Fruit fly (Drosophila melanogaster) whole organism, embryonic: ENCODE results near the gene Taf10.

Experiments
- CG10147 ChIP-seq: fragments of 200-800 bp; sonication (Bioruptor generic); optimal IDR thresholded peaks from 2 replicates; lab custom pipeline; 2019; ENCODE audit warnings: missing biosample characterization, mild to moderate bottlenecking, missing genetic modification characterization, moderate library complexity
- CG11456 ChIP-seq: fragments of 200-800 bp; sonication (Bioruptor generic); IDR thresholded peaks from 3 replicates; pipeline ENCODE4 v1.3.6; 2022; ENCODE audit warnings: missing biosample characterization, missing genetic modification characterization
- CG13287 ChIP-seq: fragments of 200-800 bp; sonication (Bioruptor generic); IDR thresholded peaks from 2 replicates; pipeline ENCODE4 v1.3.6; 2022; ENCODE audit warnings: missing biosample characterization, missing genetic modification characterization; ENCODE audit not compliant: partially characterized antibody
- CG13424 ChIP-seq: fragments of 200-800 bp; sonication (Bioruptor generic); optimal IDR thresholded peaks from 2 replicates; lab custom pipeline; 2019; ENCODE audit warnings: missing biosample characterization, mild to moderate bottlenecking, missing genetic modification characterization, moderate library complexity
- CG13894 ChIP-seq: fragments of 200-800 bp; sonication (Bioruptor generic); optimal IDR thresholded peaks from 3 replicates; lab custom pipeline; 2018; ENCODE audit warnings: missing biosample characterization, mild to moderate bottlenecking, missing genetic modification characterization, moderate library complexity
- CG14014 ChIP-seq: fragments of 200-800 bp; sonication (Bioruptor generic); IDR thresholded peaks from 2 replicates; pipeline ENCODE4 v1.3.6; 2022; ENCODE audit warnings: missing biosample characterization, missing genetic modification characterization
- CG15269 ChIP-seq: fragments of 200-800 bp; sonication (Bioruptor generic); optimal IDR thresholded peaks from 2 replicates; lab custom pipeline; 2018; ENCODE audit warnings: missing biosample characterization, mild to moderate bottlenecking, missing genetic modification characterization, moderate library complexity
- CG15479 ChIP-seq: fragments of 200-800 bp; sonication (Bioruptor generic); optimal IDR thresholded peaks from 3 replicates; lab custom pipeline; 2019; ENCODE audit warnings: missing biosample characterization, mild to moderate bottlenecking, missing genetic modification characterization, moderate library complexity
- CG15514 ChIP-seq: fragments of 200-800 bp; sonication (Bioruptor generic); optimal IDR thresholded peaks from 3 replicates; lab custom pipeline; 2017; ENCODE audit warnings: missing biosample characterization, missing genetic modification characterization, mild to moderate bottlenecking, moderate library complexity, missing genetic modification reagents
- CG16815 ChIP-seq: fragments of 200-800 bp; sonication (Bioruptor generic); optimal IDR thresholded peaks from 3 replicates; lab custom pipeline; 2017; ENCODE audit warnings: missing biosample characterization, mild to moderate bottlenecking, missing genetic modification characterization
- CG17385 ChIP-seq: fragments of 200-800 bp; sonication (Bioruptor generic); optimal IDR thresholded peaks from 3 replicates; lab custom pipeline; 2018; ENCODE audit warnings: missing biosample characterization, mild to moderate bottlenecking, missing genetic modification characterization
- CG17829 ChIP-seq: fragments of 200-800 bp; optimal IDR thresholded peaks from 2 replicates; lab custom pipeline; 2019; ENCODE audit warnings: missing biosample characterization, mild to moderate bottlenecking, missing genetic modification characterization, moderate library complexity
- CG18476 ChIP-seq: fragments of 200-800 bp; sonication (Bioruptor generic); optimal IDR thresholded peaks from 2 replicates; lab custom pipeline; 2016; ENCODE audit warnings: missing biosample characterization, mild to moderate bottlenecking, missing genetic modification characterization
- CG18599 ChIP-seq: fragments of 200-800 bp; sonication (Bioruptor generic); optimal IDR thresholded peaks from 3 replicates; lab custom pipeline; 2017; ENCODE audit warnings: missing biosample characterization, missing genetic modification characterization, mild to moderate bottlenecking, moderate library complexity, missing genetic modification reagents
- CG2199 ChIP-seq: fragments of 200-800 bp; sonication (Bioruptor generic); IDR thresholded peaks from 3 replicates; pipeline ENCODE4 v1.3.6; 2022; ENCODE audit warnings: missing biosample characterization, missing genetic modification characterization
- CG2678 ChIP-seq: fragments of 200-800 bp; sonication (Bioruptor generic); optimal IDR thresholded peaks from 3 replicates; lab custom pipeline; 2019; ENCODE audit warnings: missing biosample characterization, mild to moderate bottlenecking, missing genetic modification characterization, moderate library complexity
- CG31388 ChIP-seq: fragments of 200-800 bp; sonication (Bioruptor generic); optimal IDR thresholded peaks from 2 replicates; lab custom pipeline; 2016; ENCODE audit warnings: missing biosample characterization, missing genetic modification characterization
- CG7745 ChIP-seq: fragments of 200-800 bp; sonication (Bioruptor generic); optimal IDR thresholded peaks from 2 replicates; lab custom pipeline; 2018; ENCODE audit warnings: missing biosample characterization, mild to moderate bottlenecking, missing genetic modification characterization, moderate library complexity
- CG9817 ChIP-seq: fragments of 200-800 bp; sonication (Bioruptor generic); optimal IDR thresholded peaks from 2 replicates; lab custom pipeline; 2018; ENCODE audit warnings: missing biosample characterization, mild to moderate bottlenecking, missing genetic modification characterization, moderate library complexity
- Dip3 ChIP-seq: fragments of 200-800 bp; sonication (Bioruptor generic); optimal IDR thresholded peaks from 3 replicates; lab custom pipeline; 2016; ENCODE audit warnings: missing biosample characterization, missing genetic modification characterization
- Drgx ChIP-seq: fragments of 200-800 bp; sonication (Bioruptor generic); IDR thresholded peaks from 2 replicates; pipeline ENCODE4 v1.3.6; 2022; ENCODE audit warnings: missing biosample characterization, missing genetic modification characterization
- Fer1 ChIP-seq: fragments of 200-800 bp; sonication (Bioruptor generic); optimal IDR thresholded peaks from 2 replicates; lab custom pipeline; 2017; ENCODE audit warnings: missing biosample characterization, mild to moderate bottlenecking, missing genetic modification characterization
- Fer3 ChIP-seq: fragments of 200-800 bp; sonication (Bioruptor generic); optimal IDR thresholded peaks from 2 replicates; lab custom pipeline; 2018; ENCODE audit warnings: missing biosample characterization, mild to moderate bottlenecking, missing genetic modification characterization, moderate library complexity
- H15 ChIP-seq: fragments of 200-800 bp; sonication (Bioruptor generic); IDR thresholded peaks from 3 replicates; pipeline ENCODE4 v1.3.6; 2022; ENCODE audit warnings: missing biosample characterization, missing genetic modification characterization
- HHEX ChIP-seq: fragments of 200-800 bp; sonication (Bioruptor generic); optimal IDR thresholded peaks from 3 replicates; lab custom pipeline; 2017; ENCODE audit warnings: missing biosample characterization, mild to moderate bottlenecking, missing genetic modification characterization, missing genetic modification reagents
- HmgZ ChIP-seq: fragments of 200-800 bp; sonication (Bioruptor generic); optimal IDR thresholded peaks from 2 replicates; lab custom pipeline; 2018; ENCODE audit warnings: missing biosample characterization, mild to moderate bottlenecking, missing genetic modification characterization
- MBD-R2 ChIP-seq: fragments of 200-800 bp; sonication (Bioruptor generic); IDR thresholded peaks from 2 replicates; pipeline ENCODE4 v1.3.6; 2022; ENCODE audit warnings: missing biosample characterization, missing genetic modification characterization
- Mad ChIP-seq: fragments of 200-800 bp; sonication (Bioruptor generic); optimal IDR thresholded peaks from 2 replicates; lab custom pipeline; 2016; ENCODE audit warnings: missing biosample characterization, missing genetic modification characterization
- Meics ChIP-seq: fragments of 200-800 bp; sonication (Bioruptor generic); optimal IDR thresholded peaks from 2 replicates; lab custom pipeline; 2017; ENCODE audit warnings: missing biosample characterization, mild to moderate bottlenecking, missing genetic modification characterization
- Sox102F ChIP-seq: fragments of 200-800 bp; sonication (Bioruptor generic); optimal IDR thresholded peaks from 2 replicates; lab custom pipeline; 2018; ENCODE audit warnings: missing biosample characterization, mild to moderate bottlenecking, missing genetic modification characterization, moderate library complexity
- Usf ChIP-seq: fragments of 200-800 bp; sonication (Bioruptor generic); optimal IDR thresholded peaks from 2 replicates; lab custom pipeline; 2017; ENCODE audit warnings: missing genotype, missing biosample characterization, missing genetic modification characterization
- ara ChIP-seq: fragments of 200-800 bp; sonication (Bioruptor generic); IDR thresholded peaks from 2 replicates; pipeline ENCODE4 v1.3.6; 2022; ENCODE audit warnings: missing biosample characterization, missing genetic modification characterization
- bcd ChIP-seq: fragments of 200-800 bp; sonication (Bioruptor generic); optimal IDR thresholded peaks from 2 replicates; lab custom pipeline; 2017; ENCODE audit warnings: missing biosample characterization, mild to moderate bottlenecking, missing genetic modification characterization
- chm ChIP-seq: fragments of 200-800 bp; sonication (Bioruptor generic); IDR thresholded peaks from 2 replicates; pipeline ENCODE4 v1.3.6; 2022; ENCODE audit warnings: missing biosample characterization, missing genetic modification characterization
- dmrt99B ChIP-seq: fragments of 200-800 bp; sonication (Bioruptor generic); optimal IDR thresholded peaks from 2 replicates; lab custom pipeline; 2018; ENCODE audit warnings: missing biosample characterization, mild to moderate bottlenecking, missing genetic modification characterization, moderate library complexity
- fd3F ChIP-seq: fragments of 200-800 bp; sonication (Bioruptor generic); optimal IDR thresholded peaks from 2 replicates; lab custom pipeline; 2018; ENCODE audit warnings: missing biosample characterization, mild to moderate bottlenecking, missing genetic modification characterization, moderate library complexity
- hkb ChIP-seq, 2 experiments: fragments of 200-800 bp in 1 of 2; fragments of >200 bp in 1 of 2; sonication (Bioruptor generic) in 1 of 2; IDR thresholded peaks in 1 of 2; optimal IDR thresholded peaks in 1 of 2; 2 replicates each; pipeline versions ENCODE4 v1.3.6 to Lab custom; 2017 to 2022; ENCODE audit warnings: missing biosample characterization in 1 of 2, missing genetic modification characterization in 1 of 2
- klu ChIP-seq: fragments of 200-800 bp; sonication (Bioruptor generic); IDR thresholded peaks from 2 replicates; pipeline ENCODE4 v1.3.6; 2022; ENCODE audit warnings: missing biosample characterization, missing genetic modification characterization
- lilli ChIP-seq: fragments of 200-800 bp; sonication (Bioruptor generic); optimal IDR thresholded peaks from 3 replicates; lab custom pipeline; 2016; ENCODE audit warnings: missing biosample characterization, missing genetic modification characterization
- lmd ChIP-seq: fragments of 200-800 bp; sonication (Bioruptor generic); IDR thresholded peaks from 2 replicates; pipeline ENCODE4 v1.3.6; 2022; ENCODE audit warnings: missing biosample characterization, missing genetic modification characterization
- prd ChIP-seq, 3 experiments: fragments of >200 bp in 2 of 3; fragments of 200-800 bp in 1 of 3; sonication (Bioruptor generic) in 1 of 3; optimal IDR thresholded peaks in 2 of 3; IDR thresholded peaks in 1 of 3; 2 replicates in 2 of 3; 3 replicates in 1 of 3; pipeline versions ENCODE4 v1.3.6 to Lab custom; 2017 to 2022; ENCODE audit warnings: missing biosample characterization in 1 of 3, missing genetic modification characterization in 1 of 3
- ranshi ChIP-seq: fragments of 200-800 bp; sonication (Bioruptor generic); IDR thresholded peaks from 2 replicates; pipeline ENCODE4 v1.3.6; 2022; ENCODE audit warnings: missing biosample characterization, missing genetic modification characterization
- schlank ChIP-seq: fragments of 200-800 bp; sonication (Bioruptor generic); optimal IDR thresholded peaks from 2 replicates; lab custom pipeline; 2018; ENCODE audit warnings: missing biosample characterization, mild to moderate bottlenecking, missing genetic modification characterization
- sd ChIP-seq: fragments of 200-800 bp; sonication (Bioruptor generic); optimal IDR thresholded peaks from 3 replicates; lab custom pipeline; 2018; ENCODE audit warnings: missing biosample characterization, mild to moderate bottlenecking, missing genetic modification characterization, moderate library complexity
- shn ChIP-seq: fragments of 200-800 bp; sonication (Bioruptor generic); optimal IDR thresholded peaks from 3 replicates; lab custom pipeline; 2016; ENCODE audit warnings: missing biosample characterization, missing genetic modification characterization
- sob ChIP-seq: fragments of 200-800 bp; sonication (Bioruptor generic); IDR thresholded peaks from 2 replicates; pipeline ENCODE4 v1.3.6; 2022; ENCODE audit warnings: missing biosample characterization, missing genetic modification characterization
- sug ChIP-seq: fragments of 200-800 bp; optimal IDR thresholded peaks from 2 replicates; lab custom pipeline; 2019; ENCODE audit warnings: missing biosample characterization, mild to moderate bottlenecking, missing genetic modification characterization, moderate library complexity
- tgo ChIP-seq: fragments of 200-800 bp; sonication (Bioruptor generic); IDR thresholded peaks from 3 replicates; pipeline ENCODE4 v1.3.6; 2022; ENCODE audit warnings: missing biosample characterization, missing genetic modification characterization

The Taf10 gene

DNA sequence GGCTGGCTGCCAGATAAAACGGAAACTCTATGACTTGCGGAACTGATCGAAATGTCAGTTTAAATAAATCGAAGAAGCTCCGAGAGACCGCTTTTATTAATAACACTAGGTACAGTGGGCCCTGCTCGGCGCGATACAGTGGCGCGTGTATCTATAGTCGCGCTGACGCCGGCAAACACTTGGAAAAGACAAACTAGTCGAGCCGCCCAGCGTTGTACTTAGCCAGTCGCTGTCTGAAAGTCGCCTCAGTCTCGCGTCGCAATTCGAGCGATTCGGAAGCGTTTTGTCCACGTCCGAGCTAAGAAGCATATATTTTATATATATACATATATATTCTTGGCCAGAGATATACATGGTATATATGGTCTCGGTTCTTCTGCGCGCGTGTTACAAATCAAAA lies 37.8 kb upstream of the Taf10 start (continued):
- TF ChIP-seq Fer3 (tag; lab: Kevin White, UChicago) (peak; percentile 66), lmd (peak; percentile 52; the same call in 1 of the 2 replicates), CG16815 (GFP tag; lab: Kevin White, UChicago) (no peak), ara (GFP tag; lab: Robert Waterston, UW) (no peak), shn (GFP tag; lab: Kevin White, UChicago) (no peak), CG18476 (no peak), sob (GFP tag; lab: Robert Waterston, UW) (peak; percentile 53; the same call in 1 of the 2 replicates), CG15479 (GFP tag; lab: Kevin White, UChicago) (no peak), hkb (optimal IDR thresholded peaks at IDR 0.05; lab: Kevin White, UChicago) (no peak), hkb (GFP tag; IDR thresholded peaks at IDR 0.05; lab: Robert Waterston, UW) (peak; percentile 15; the same call in 1 of the 2 replicates), klu (GFP tag; lab: Robert Waterston, UW) (no peak), chm (GFP tag; lab: Robert Waterston, UW) (no peak; the same call in 1 of the 2 replicates), CG2199 (0 out of 3 replicates have a peak, but pooled peaks have one; percentile 48), CG17385 (GFP tag; lab: Kevin White, UChicago) (peak; percentile 25), dmrt99B (tag; lab: Kevin White, UChicago) (peak; percentile 28), HHEX (GFP tag; lab: Kevin White, UChicago) (peak; percentile 43), CG2678 (tag; lab: Kevin White, UChicago) (peak; percentile 48), Drgx (GFP tag; lab: Robert Waterston, UW) (peak; percentile 68), Dip3 (peak; percentile 37), CG13894 (tag; lab: Kevin White, UChicago) (peak; percentile 54), ranshi (GFP tag; lab: Robert Waterston, UW) (0 out of 2 replicates have a peak, but pooled peaks have one; percentile 29), prd (optimal IDR thresholded peaks at IDR 0.05; lab: Kevin White, UChicago) (no peak), prd (GFP tag; IDR thresholded peaks at IDR 0.05; lab: Robert Waterston, UW) (peak; percentile 60), CG13287 (GFP tag; lab: Robert Waterston, UW) (peak; percentile 13; the same call in 1 of the 2 replicates), CG15269 (peak; percentile 60), H15 (GFP tag; lab: Robert Waterston, UW) (peak; percentile 56; the same call in 1 of the 3 replicates), CG31388 (GFP tag; lab: Kevin White, UChicago) (no peak), tgo (GFP tag; lab: Robert Waterston, UW) (peak; percentile 34; the same call in 2 of the 3 replicates), CG15514 (GFP tag; lab: Kevin White, UChicago) (peak; percentile 48), Mad (GFP tag; lab: Kevin White, UChicago) (peak; percentile 18), HmgZ (tag; lab: Kevin White, UChicago) (peak; percentile 23), CG7745 (no peak), CG13424 (tag; lab: Kevin White, UChicago) (peak; percentile 31), MBD-R2 (GFP tag; lab: Robert Waterston, UW) (peak; percentile 7; the same call in 1 of the 2 replicates), sug (peak; percentile 21), fd3F (GFP tag; lab: Kevin White, UChicago) (peak; percentile 27), CG14014 (GFP tag; lab: Robert Waterston, UW) (peak; percentile 42), bcd (GFP tag; lab: Kevin White, UChicago) (peak; percentile 50), CG9817 (tag; lab: Kevin White, UChicago) (peak; percentile 49), lilli (GFP tag; lab: Kevin White, UChicago) (peak; percentile 42), Usf (no peak), CG10147 (GFP tag; lab: Kevin White, UChicago) (no peak), schlank (tag; lab: Kevin White, UChicago) (peak; percentile 15), CG11456 (GFP tag; lab: Robert Waterston, UW) (peak; percentile 83), Meics (GFP tag; lab: Kevin White, UChicago) (peak; percentile 73), sd (tag; lab: Kevin White, UChicago) (peak; percentile 27), Fer1 (peak; percentile 61), Sox102F (GFP tag; lab: Kevin White, UChicago) (peak; percentile 10), CG17829 (peak; percentile 8), CG18599 (GFP tag; lab: Kevin White, UChicago) (peak; percentile 68)
